Worm (Caenorhabditis elegans): ENCODE measurements around the gene F48B9.1.

- TF ChIP-seq ama-1 (optimal IDR thresholded peaks at IDR 0.05) (no peak), ceh-6 (GFP tag; optimal IDR thresholded peaks at IDR 0.05) (no peak), ceh-24 (tag; optimal IDR thresholded peaks at IDR 0.05) (no peak), ceh-9 (tag; optimal IDR thresholded peaks at IDR 0.05) (no peak), nfya-1 (tag; optimal IDR thresholded peaks at IDR 0.05) (no peak), pqm-1 (tag; optimal IDR thresholded peaks at IDR 0.05) (no peak), F13H6.1 (tag; optimal IDR thresholded peaks at IDR 0.05) (no peak), ceh-18 (tag; optimal IDR thresholded peaks at IDR 0.05) (no peak), nhr-11 (tag; optimal IDR thresholded peaks at IDR 0.05) (no peak)
Observed at ce11 chrX:2216242-2216641, 35.6 kb downstream of the F48B9.1 start.

Data from whole organism, late embryonic.